Worm (Caenorhabditis elegans) whole organism, L3 larva: ENCODE results near the gene Y9C2UA.1.

Source experiments
- R02D3.7 ChIP-seq: fragments of 150-350 bp; optimal IDR thresholded peaks from 2 replicates; lab custom pipeline; 2014; ENCODE audit warnings: missing biosample characterization, missing genetic modification characterization
- ama-1 ChIP-seq: fragments of 150-350 bp; optimal IDR thresholded peaks from 2 replicates; lab custom pipeline; 2018
- ceh-16 ChIP-seq: sonication (generic microtip); optimal IDR thresholded peaks from 2 replicates; lab custom pipeline; 2017; ENCODE audit warnings: missing biosample characterization, missing genetic modification characterization
- ceh-28 ChIP-seq: fragments of 150-350 bp; optimal IDR thresholded peaks from 2 replicates; lab custom pipeline; 2014; ENCODE audit warnings: missing biosample characterization, missing genetic modification reagents, missing genetic modification characterization
- ceh-82 ChIP-seq: fragments of 150-350 bp; optimal IDR thresholded peaks from 2 replicates; lab custom pipeline; 2014; ENCODE audit warnings: missing biosample characterization, missing genetic modification characterization
- ceh-9 ChIP-seq: sonication (generic microtip); optimal IDR thresholded peaks from 2 replicates; lab custom pipeline; 2018; ENCODE audit warnings: missing biosample characterization, missing genetic modification characterization
- daf-12 ChIP-seq: fragments of 150-350 bp; optimal IDR thresholded peaks from 2 replicates; lab custom pipeline; 2014; ENCODE audit warnings: missing biosample characterization, missing genetic modification reagents, missing genetic modification characterization
- egl-27 ChIP-seq: sonication (generic microtip); optimal IDR thresholded peaks from 4 replicates; lab custom pipeline; 2017; ENCODE audit warnings: missing biosample characterization, missing genetic modification reagents, missing genetic modification characterization
- elt-1 ChIP-seq: fragments of 150-350 bp; optimal IDR thresholded peaks from 2 replicates; lab custom pipeline; 2014; ENCODE audit warnings: missing biosample characterization, missing genetic modification characterization
- elt-2 ChIP-seq: sonication (generic microtip); optimal IDR thresholded peaks from 2 replicates; lab custom pipeline; 2016; ENCODE audit warnings: missing genetic modification reagents, mild to moderate bottlenecking, missing genetic modification characterization, missing compliant biosample characterization
- elt-3 ChIP-seq, 3 experiments: fragments of 150-350 bp in 1 of 3; sonication (generic microtip) in 2 of 3; optimal IDR thresholded peaks; 2 replicates in 2 of 3; 4 replicates in 1 of 3; lab custom pipeline; 2014 to 2017; ENCODE audit warnings: missing biosample characterization in 3 of 3, missing genetic modification characterization in 3 of 3
- eor-1 ChIP-seq, 2 experiments: fragments of 150-350 bp; optimal IDR thresholded peaks; 2 replicates each; lab custom pipeline; 2014 to 2018; ENCODE audit warnings: missing biosample characterization in 2 of 2, missing genetic modification characterization in 2 of 2
- fkh-10 ChIP-seq: sonication (generic microtip); optimal IDR thresholded peaks from 2 replicates; lab custom pipeline; 2017; ENCODE audit warnings: missing biosample characterization, missing genetic modification reagents, missing genetic modification characterization
- fkh-2 ChIP-seq: fragments of 150-350 bp; optimal IDR thresholded peaks from 2 replicates; lab custom pipeline; 2014; ENCODE audit warnings: missing biosample characterization, missing genetic modification reagents, missing genetic modification characterization
- fos-1 ChIP-seq: fragments of 150-350 bp; optimal IDR thresholded peaks from 2 replicates; lab custom pipeline; 2014; ENCODE audit warnings: missing biosample characterization, missing genetic modification characterization
- hmg-11 ChIP-seq: sonication (generic microtip); optimal IDR thresholded peaks from 2 replicates; lab custom pipeline; 2016; ENCODE audit warnings: missing genetic modification characterization, missing compliant biosample characterization
- jun-1 ChIP-seq: fragments of 150-350 bp; optimal IDR thresholded peaks from 2 replicates; lab custom pipeline; 2014; ENCODE audit warnings: missing biosample characterization, missing genetic modification reagents, missing genetic modification characterization
- lin-15B ChIP-seq: fragments of 150-350 bp; optimal IDR thresholded peaks from 2 replicates; lab custom pipeline; 2014; ENCODE audit warnings: missing biosample characterization, missing genetic modification characterization
- lin-39 ChIP-seq: fragments of 150-350 bp; optimal IDR thresholded peaks from 2 replicates; lab custom pipeline; 2018; ENCODE audit warnings: missing biosample characterization, missing genetic modification reagents, missing genetic modification characterization
- lsy-12 ChIP-seq: sonication (generic microtip); optimal IDR thresholded peaks from 2 replicates; lab custom pipeline; 2016; ENCODE audit warnings: mild to moderate bottlenecking, missing genetic modification characterization, missing compliant biosample characterization
- mdl-1 ChIP-seq: fragments of 150-350 bp; optimal IDR thresholded peaks from 2 replicates; lab custom pipeline; 2014; ENCODE audit warnings: missing biosample characterization, missing genetic modification characterization
- mml-1 ChIP-seq: fragments of 150-350 bp; sonication (generic microtip); optimal IDR thresholded peaks from 3 replicates; lab custom pipeline; 2014; ENCODE audit warnings: missing biosample characterization, missing genetic modification characterization
- nfya-1 ChIP-seq: sonication (generic microtip); optimal IDR thresholded peaks from 2 replicates; lab custom pipeline; 2017; ENCODE audit warnings: missing genetic modification characterization, mild to moderate bottlenecking, missing compliant biosample characterization, antibody characterized with exemption, moderate library complexity; ENCODE audit not compliant: insufficient read depth
- nhr-11 ChIP-seq: fragments of 150-350 bp; optimal IDR thresholded peaks from 2 replicates; lab custom pipeline; 2014; ENCODE audit warnings: missing biosample characterization, missing genetic modification characterization
- nhr-23 ChIP-seq: fragments of 150-350 bp; optimal IDR thresholded peaks from 2 replicates; lab custom pipeline; 2014; ENCODE audit warnings: missing biosample characterization, missing genetic modification reagents, missing genetic modification characterization
- nhr-237 ChIP-seq: fragments of 150-350 bp; optimal IDR thresholded peaks from 2 replicates; lab custom pipeline; 2014; ENCODE audit warnings: missing biosample characterization, missing genetic modification characterization
- nhr-25 ChIP-seq: sonication (generic microtip); optimal IDR thresholded peaks from 2 replicates; lab custom pipeline; 2017; ENCODE audit warnings: missing biosample characterization, missing genetic modification characterization
- nhr-43 ChIP-seq: sonication (generic microtip); optimal IDR thresholded peaks from 2 replicates; lab custom pipeline; 2016; ENCODE audit warnings: mild to moderate bottlenecking, missing genetic modification characterization, missing compliant biosample characterization; ENCODE audit not compliant: poor library complexity, severe bottlenecking
- nhr-67 ChIP-seq: fragments of 150-350 bp; optimal IDR thresholded peaks from 2 replicates; lab custom pipeline; 2014; ENCODE audit warnings: missing biosample characterization, missing genetic modification characterization
- nhr-76 ChIP-seq: fragments of 150-350 bp; sonication (generic microtip); optimal IDR thresholded peaks from 5 replicates; lab custom pipeline; 2014; ENCODE audit warnings: missing biosample characterization, missing genetic modification characterization
- nhr-77 ChIP-seq: fragments of 150-350 bp; optimal IDR thresholded peaks from 2 replicates; lab custom pipeline; 2014; ENCODE audit warnings: missing biosample characterization, missing genetic modification characterization
- pha-4 ChIP-seq: fragments of 150-350 bp; optimal IDR thresholded peaks from 2 replicates; lab custom pipeline; 2014; ENCODE audit warnings: missing biosample characterization, missing genetic modification reagents, missing genetic modification characterization
- pqm-1 ChIP-seq: fragments of 150-350 bp; optimal IDR thresholded peaks from 2 replicates; lab custom pipeline; 2017; ENCODE audit warnings: missing biosample characterization, missing genetic modification characterization, inconsistent platforms
- skn-1 ChIP-seq: fragments of 150-350 bp; optimal IDR thresholded peaks from 2 replicates; lab custom pipeline; 2014; ENCODE audit warnings: missing biosample characterization, missing genetic modification characterization
- snpc-4 ChIP-seq: fragments of 150-350 bp; optimal IDR thresholded peaks from 2 replicates; lab custom pipeline; 2014; ENCODE audit warnings: missing biosample characterization, missing genetic modification characterization
- tbx-2 ChIP-seq: sonication (generic microtip); optimal IDR thresholded peaks from 2 replicates; lab custom pipeline; 2016; ENCODE audit warnings: mild to moderate bottlenecking, missing genetic modification characterization, missing compliant biosample characterization
- unc-39 ChIP-seq: sonication (generic microtip); optimal IDR thresholded peaks from 4 replicates; lab custom pipeline; 2017; ENCODE audit warnings: missing biosample characterization, missing genetic modification characterization
- unc-62 ChIP-seq: fragments of 150-350 bp; sonication (generic microtip); optimal IDR thresholded peaks from 4 replicates; lab custom pipeline; 2014; ENCODE audit warnings: missing biosample characterization, missing genetic modification reagents, missing genetic modification characterization
- ztf-4 ChIP-seq: fragments of 150-350 bp; optimal IDR thresholded peaks from 2 replicates; lab custom pipeline; 2014; ENCODE audit warnings: missing biosample characterization, missing genetic modification characterization

Y9C2UA.1 gene

ce11 chrII:9108905-9109551, 30.4 kb upstream of the Y9C2UA.1 start, which contains the start of gene T24H10.4:
TSS of gene T24H10.4 (plus strand) at chrII:9109534.
- TF ChIP-seq nfya-1 (tag; lab: Kevin White, UChicago) (peak; percentile 26), nhr-77 (no peak), ama-1 (lab: Kevin White, UChicago) (no peak), elt-2 (tag; lab: Kevin White, UChicago) (no peak), unc-39 (tag; lab: Kevin White, UChicago) (no peak), pqm-1 (no peak), ztf-4 (no peak), mml-1 (no peak), tbx-2 (no peak), nhr-25 (tag; lab: Kevin White, UChicago) (no peak), nhr-43 (no peak), nhr-76 (tag; lab: Kevin White, UChicago) (no peak), ceh-16 (tag; lab: Kevin White, UChicago) (no peak), hmg-11 (peak; percentile 35), skn-1 (peak; percentile 3), elt-3 (tag; optimal IDR thresholded peaks at IDR 0.05; lab: Kevin White, UChicago) (no peak), pha-4 (no peak), lin-39 (tag; lab: Kevin White, UChicago) (peak; percentile 72), eor-1 (tag; optimal IDR thresholded peaks at IDR 0.05; lab: Kevin White, UChicago) (no peak), fkh-10 (GFP tag; lab: Kevin White, UChicago) (no peak)

ce11 chrII:9111471-9112016, 27.9 kb upstream of the Y9C2UA.1 start:
- TF ChIP-seq ceh-9 (no peak), nhr-237 (tag; lab: Kevin White, UChicago) (no peak), unc-62 (GFP tag; lab: Kevin White, UChicago) (no peak), unc-39 (tag; lab: Kevin White, UChicago) (no peak), pqm-1 (peak; percentile 59), mdl-1 (tag; lab: Kevin White, UChicago) (no peak), elt-2 (tag; lab: Kevin White, UChicago) (peak; percentile 37), fkh-10 (GFP tag; lab: Kevin White, UChicago) (no peak)

ce11 chrII:9112851-9113250, 26.6 kb upstream of the Y9C2UA.1 start, which contains the start of gene jun-1:
TSS of gene jun-1 (plus strand) at chrII:9113157.
- peak; percentile 99 for TF ChIP-seq fos-1 (tag; lab: Kevin White, UChicago)
- TF ChIP-seq lin-15B = peak; percentile 53
- TF ChIP-seq ceh-82 = peak; percentile 54
- peak; percentile 38 for TF ChIP-seq nhr-77
- peak; percentile 82 for TF ChIP-seq nfya-1 (tag; lab: Kevin White, UChicago)
- TF ChIP-seq skn-1 = peak; percentile 54
- TF ChIP-seq lin-39 (tag; lab: Kevin White, UChicago) = peak; percentile 52
- peak; percentile 39 for TF ChIP-seq snpc-4 (tag; lab: Kevin White, UChicago)
- TF ChIP-seq nhr-25 (tag; lab: Kevin White, UChicago) = peak; percentile 90
- peak; percentile 67 for TF ChIP-seq hmg-11
- TF ChIP-seq lsy-12 = peak; percentile 74
- peak; percentile 52 for TF ChIP-seq mdl-1 (tag; lab: Kevin White, UChicago)
- TF ChIP-seq nhr-43 = peak; percentile 82
- TF ChIP-seq elt-3 (tag; optimal IDR thresholded peaks at IDR 0.05; lab: Kevin White, UChicago) = peak in 2 of 3 experiments; percentile 9 to 57
- peak; percentile 37 for TF ChIP-seq R02D3.7
- peak; percentile 39 for TF ChIP-seq elt-1 (tag; lab: Kevin White, UChicago)
- TF ChIP-seq nhr-11 (tag; lab: Kevin White, UChicago) = peak; percentile 56
- no peak for TF ChIP-seq fkh-2 (tag; lab: Kevin White, UChicago)
- no peak for TF ChIP-seq daf-12 (tag; lab: Kevin White, UChicago)
- peak; percentile 23 for TF ChIP-seq pqm-1
- no peak for TF ChIP-seq ztf-4
- peak; percentile 98 for TF ChIP-seq pha-4
- peak; percentile 64 for TF ChIP-seq egl-27 (tag; lab: Kevin White, UChicago)
- TF ChIP-seq elt-2 (tag; lab: Kevin White, UChicago) = no peak
- peak; percentile 99 for TF ChIP-seq nhr-23 (tag; lab: Kevin White, UChicago)
- TF ChIP-seq jun-1 (tag; lab: Kevin White, UChicago) = no peak
- TF ChIP-seq nhr-67 (tag; lab: Kevin White, UChicago) = no peak
- TF ChIP-seq unc-62 (GFP tag; lab: Kevin White, UChicago) = peak; percentile 55
- peak; percentile 38 for TF ChIP-seq tbx-2
- TF ChIP-seq fkh-10 (GFP tag; lab: Kevin White, UChicago) = peak; percentile 22
- TF ChIP-seq ceh-28 = peak; percentile 83
- TF ChIP-seq nhr-237 (tag; lab: Kevin White, UChicago) = no peak
- no peak for TF ChIP-seq eor-1 (tag; optimal IDR thresholded peaks at IDR 0.05; lab: Kevin White, UChicago)
- TF ChIP-seq, all 47 proteins: peak for 25
